Fruit fly (Drosophila melanogaster) whole organism, prepupa: ENCODE data around the gene CG3347.

Experiments used
- CG10631 ChIP-seq: fragments of 200-800 bp; sonication (Bioruptor generic); optimal IDR thresholded peaks from 2 replicates; lab custom pipeline; 2016; ENCODE audit warnings: missing biosample characterization, missing genetic modification characterization
- CG10669 ChIP-seq: fragments of 200-800 bp; sonication (Bioruptor generic); optimal IDR thresholded peaks from 3 replicates; lab custom pipeline; 2018; ENCODE audit warnings: missing biosample characterization, mild to moderate bottlenecking, missing genetic modification characterization, moderate library complexity
- CG11294 ChIP-seq: fragments of 200-800 bp; sonication (Bioruptor generic); IDR thresholded peaks from 2 replicates; pipeline ENCODE4 v1.3.6; 2022; ENCODE audit warnings: missing biosample characterization, missing genetic modification characterization
- CG11762 ChIP-seq: fragments of 200-800 bp; sonication (Bioruptor generic); optimal IDR thresholded peaks from 3 replicates; lab custom pipeline; 2016; ENCODE audit warnings: missing biosample characterization, missing genetic modification characterization; ENCODE audit not compliant: insufficient read depth
- CG11902 ChIP-seq: fragments of 200-800 bp; sonication (Bioruptor generic); optimal IDR thresholded peaks from 3 replicates; lab custom pipeline; 2016; ENCODE audit warnings: missing biosample characterization, missing genetic modification characterization
- CG15336 ChIP-seq: fragments of 200-800 bp; sonication (Bioruptor generic); IDR thresholded peaks from 2 replicates; pipeline ENCODE4 v1.3.6; 2022; ENCODE audit warnings: missing biosample characterization, missing genetic modification characterization
- CG1621 ChIP-seq: fragments of 200-800 bp; sonication (Bioruptor generic); optimal IDR thresholded peaks from 3 replicates; lab custom pipeline; 2018; ENCODE audit warnings: missing biosample characterization, mild to moderate bottlenecking, missing genetic modification characterization
- CG32006 ChIP-seq: fragments of 200-800 bp; sonication (Bioruptor generic); optimal IDR thresholded peaks from 3 replicates; lab custom pipeline; 2017; ENCODE audit warnings: missing biosample characterization, mild to moderate bottlenecking, missing genetic modification characterization
- CG34406 ChIP-seq: fragments of 200-800 bp; sonication (Bioruptor generic); optimal IDR thresholded peaks from 3 replicates; lab custom pipeline; 2016; ENCODE audit warnings: missing biosample characterization, missing genetic modification characterization
- CG6163 ChIP-seq: fragments of 200-800 bp; sonication (Bioruptor generic); IDR thresholded peaks from 3 replicates; pipeline ENCODE4 v1.3.6; 2022; ENCODE audit warnings: missing biosample characterization, missing genetic modification characterization
- CG6276 ChIP-seq: fragments of 200-800 bp; sonication (Bioruptor generic); optimal IDR thresholded peaks from 2 replicates; lab custom pipeline; 2017; ENCODE audit warnings: missing biosample characterization, mild to moderate bottlenecking, missing genetic modification characterization
- CG6792 ChIP-seq: fragments of 200-800 bp; sonication (Bioruptor generic); optimal IDR thresholded peaks from 3 replicates; lab custom pipeline; 2016; ENCODE audit warnings: missing biosample characterization, missing genetic modification characterization
- CG6808 ChIP-seq: fragments of 200-800 bp; sonication (Bioruptor generic); optimal IDR thresholded peaks from 3 replicates; lab custom pipeline; 2017; ENCODE audit warnings: missing biosample characterization, missing genetic modification characterization, mild to moderate bottlenecking, moderate library complexity, missing genetic modification reagents
- CG7368 ChIP-seq: fragments of 200-800 bp; sonication (Bioruptor generic); optimal IDR thresholded peaks from 3 replicates; lab custom pipeline; 2016; ENCODE audit warnings: missing biosample characterization, missing genetic modification characterization
- CG8319 ChIP-seq: fragments of 200-800 bp; sonication (Bioruptor generic); optimal IDR thresholded peaks from 3 replicates; lab custom pipeline; 2016; ENCODE audit warnings: missing biosample characterization, missing genetic modification characterization
- CG8632 ChIP-seq: fragments of 200-800 bp; sonication (Bioruptor generic); optimal IDR thresholded peaks from 3 replicates; lab custom pipeline; 2016; ENCODE audit warnings: missing biosample characterization, missing genetic modification characterization
- CG9139 ChIP-seq: fragments of 200-800 bp; sonication (Bioruptor generic); optimal IDR thresholded peaks from 3 replicates; lab custom pipeline; 2017; ENCODE audit warnings: missing biosample characterization, mild to moderate bottlenecking, missing genetic modification characterization
- Eip75B ChIP-seq: fragments of 200-800 bp; sonication (Bioruptor generic); optimal IDR thresholded peaks from 3 replicates; lab custom pipeline; 2016; ENCODE audit warnings: missing biosample characterization, missing genetic modification characterization
- Eip78C ChIP-seq: fragments of 200-800 bp; sonication (Bioruptor generic); peaks from one replicate; lab custom pipeline; 2016; ENCODE audit warnings: missing biosample characterization, missing genetic modification characterization
- Eip93F ChIP-seq: fragments of 200-800 bp; sonication (Bioruptor generic); optimal IDR thresholded peaks from 2 replicates; lab custom pipeline; 2016; ENCODE audit warnings: missing biosample characterization, mild to moderate bottlenecking, missing genetic modification characterization
- Ets21C ChIP-seq: fragments of 200-800 bp; sonication (Bioruptor generic); optimal IDR thresholded peaks from 3 replicates; lab custom pipeline; 2016; ENCODE audit warnings: missing biosample characterization, missing genetic modification characterization
- Ets96B ChIP-seq: fragments of 200-800 bp; optimal IDR thresholded peaks from 2 replicates; lab custom pipeline; 2019; ENCODE audit warnings: missing biosample characterization, mild to moderate bottlenecking, missing genetic modification characterization, moderate library complexity
- Gug ChIP-seq: fragments of 200-800 bp; sonication (Bioruptor generic); IDR thresholded peaks from 2 replicates; pipeline ENCODE4 v1.3.6; 2022; ENCODE audit warnings: missing biosample characterization, missing genetic modification characterization
- Hr38 ChIP-seq: sonication (Bioruptor generic); optimal IDR thresholded peaks from 2 replicates; lab custom pipeline; 2016; ENCODE audit warnings: missing biosample characterization, missing genetic modification characterization
- Hr4 ChIP-seq: fragments of 200-800 bp; sonication (Bioruptor generic); optimal IDR thresholded peaks from 3 replicates; lab custom pipeline; 2016; ENCODE audit warnings: missing biosample characterization, missing genetic modification characterization
- Lpt ChIP-seq: fragments of 200-800 bp; sonication (Bioruptor generic); optimal IDR thresholded peaks from 3 replicates; lab custom pipeline; 2016; ENCODE audit warnings: missing biosample characterization, missing genetic modification characterization
- OdsH ChIP-seq: fragments of 200-800 bp; sonication (Bioruptor generic); optimal IDR thresholded peaks from 3 replicates; lab custom pipeline; 2016; ENCODE audit warnings: missing biosample characterization, missing genetic modification characterization
- Sox102F ChIP-seq: fragments of 200-800 bp; sonication (Bioruptor generic); optimal IDR thresholded peaks from 2 replicates; lab custom pipeline; 2016; ENCODE audit warnings: missing biosample characterization, mild to moderate bottlenecking, missing genetic modification characterization
- Sox14 ChIP-seq: fragments of 200-800 bp; sonication (Bioruptor generic); optimal IDR thresholded peaks from 3 replicates; lab custom pipeline; 2016; ENCODE audit warnings: missing biosample characterization, missing genetic modification characterization
- acj6 ChIP-seq: fragments of 200-800 bp; sonication (Bioruptor generic); optimal IDR thresholded peaks from 3 replicates; lab custom pipeline; 2016; ENCODE audit warnings: missing biosample characterization, missing genetic modification characterization
- dac ChIP-seq: fragments of 200-800 bp; sonication (Bioruptor generic); optimal IDR thresholded peaks from 2 replicates; lab custom pipeline; 2017; ENCODE audit warnings: missing biosample characterization, mild to moderate bottlenecking, missing genetic modification characterization
- dsx ChIP-seq: fragments of 200-800 bp; optimal IDR thresholded peaks from 3 replicates; lab custom pipeline; 2019; ENCODE audit warnings: missing biosample characterization, mild to moderate bottlenecking, missing genetic modification characterization, moderate library complexity; ENCODE audit not compliant: poor library complexity, severe bottlenecking
- esn ChIP-seq: fragments of 200-800 bp; sonication (Bioruptor generic); optimal IDR thresholded peaks from 2 replicates; lab custom pipeline; 2016; ENCODE audit warnings: missing biosample characterization, mild to moderate bottlenecking, missing genetic modification characterization, moderate library complexity
- fkh ChIP-seq: fragments of 200-800 bp; sonication (Bioruptor generic); optimal IDR thresholded peaks from 3 replicates; lab custom pipeline; 2017; ENCODE audit warnings: missing biosample characterization, mild to moderate bottlenecking, missing genetic modification characterization, moderate library complexity
- lz ChIP-seq: fragments of 200-800 bp; sonication (Bioruptor generic); optimal IDR thresholded peaks from 3 replicates; lab custom pipeline; 2016; ENCODE audit warnings: missing biosample characterization, missing genetic modification characterization
- net ChIP-seq: fragments of 200-800 bp; sonication (Bioruptor generic); optimal IDR thresholded peaks from 3 replicates; lab custom pipeline; 2016; ENCODE audit warnings: missing biosample characterization, missing genetic modification characterization
- pdm3 ChIP-seq: fragments of 200-800 bp; sonication (Bioruptor generic); optimal IDR thresholded peaks from 3 replicates; lab custom pipeline; 2016; ENCODE audit warnings: missing biosample characterization, missing genetic modification characterization
- spab ChIP-seq: fragments of 200-800 bp; sonication (Bioruptor generic); optimal IDR thresholded peaks from 2 replicates; lab custom pipeline; 2017; ENCODE audit warnings: missing biosample characterization, mild to moderate bottlenecking, missing genetic modification characterization, missing genetic modification reagents
- ss ChIP-seq, 2 experiments: fragments of 200-800 bp; sonication (Bioruptor generic); optimal IDR thresholded peaks; 2 replicates in 1 of 2; 3 replicates in 1 of 2; lab custom pipeline; 2017 to 2018; ENCODE audit warnings: mild to moderate bottlenecking in 2 of 2, missing biosample characterization in 2 of 2, missing genetic modification characterization in 2 of 2, moderate library complexity in 1 of 2
- svp ChIP-seq: fragments of 200-800 bp; sonication (Bioruptor generic); peaks from one replicate; lab custom pipeline; 2016; ENCODE audit warnings: missing biosample characterization, missing genetic modification characterization
- vri ChIP-seq: fragments of 200-800 bp; sonication (Bioruptor generic); optimal IDR thresholded peaks from 3 replicates; lab custom pipeline; 2016; ENCODE audit warnings: missing biosample characterization, mild to moderate bottlenecking, missing genetic modification characterization

CG3347 gene

DNA sequence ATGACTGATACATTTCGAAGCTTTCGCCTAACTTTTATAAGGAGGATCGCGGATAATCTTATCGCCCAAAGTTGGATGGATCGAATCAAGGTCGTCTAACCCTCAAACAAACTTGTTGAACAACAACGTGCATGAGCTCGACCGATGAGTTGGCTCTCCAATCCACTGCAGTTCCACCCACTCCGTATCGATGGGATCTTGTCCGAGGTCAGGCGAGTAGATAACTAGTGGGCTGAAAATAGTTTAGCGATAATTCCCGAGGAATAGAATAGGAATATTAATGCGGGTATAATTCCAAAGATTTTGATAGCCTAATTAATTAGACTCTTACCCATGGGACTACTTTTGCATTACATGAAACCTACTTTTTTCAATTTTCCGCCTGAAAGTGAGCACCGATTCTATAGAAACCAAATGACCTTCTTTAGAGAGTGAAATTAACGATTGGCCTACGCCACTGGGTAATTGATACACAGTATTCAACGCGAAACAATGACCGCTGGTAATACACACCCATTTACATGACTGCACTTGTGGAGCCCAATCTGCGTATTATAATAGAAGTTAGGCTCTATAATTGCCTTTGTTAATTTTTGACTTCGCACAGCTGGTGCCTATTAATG, 24.6 kb downstream of the CG3347 start:
- TF ChIP-seq svp (GFP tag; lab: Kevin White, UChicago) (peak; percentile 74), dac (no peak)

DNA sequence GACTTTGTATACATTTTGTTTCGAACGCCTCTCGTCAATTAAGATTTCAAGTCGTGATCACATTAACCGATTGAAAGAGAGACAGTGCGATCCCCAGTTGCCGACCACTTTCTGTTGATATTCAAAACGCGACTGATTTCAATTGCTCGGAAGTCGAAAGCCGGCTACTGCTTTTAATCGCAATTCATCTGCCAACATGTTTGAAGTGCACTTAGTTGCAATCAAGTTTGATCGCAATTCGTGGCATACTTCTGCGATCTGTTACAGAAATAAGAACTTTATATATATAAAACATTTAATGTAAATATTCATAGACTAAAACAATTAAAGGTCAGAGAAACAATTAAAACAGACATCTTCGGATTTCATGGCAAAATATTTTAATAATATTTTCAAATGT, 25.3 kb downstream of the CG3347 start, which contains the start of gene CG9664:
TSS of gene CG9664 (minus strand) at position 135 of the 400 bp plus-strand sequence.
- TF ChIP-seq CG7368 (GFP tag; lab: Kevin White, UChicago) (no peak), CG8319 (GFP tag; lab: Kevin White, UChicago) (no peak), svp (GFP tag; lab: Kevin White, UChicago) (peak; percentile 33), Eip78C (GFP tag; lab: Kevin White, UChicago) (peak; percentile 48), CG6163 (GFP tag; lab: Robert Waterston, UW) (no peak), Eip93F (GFP tag; lab: Kevin White, UChicago) (peak; percentile 49)

DNA sequence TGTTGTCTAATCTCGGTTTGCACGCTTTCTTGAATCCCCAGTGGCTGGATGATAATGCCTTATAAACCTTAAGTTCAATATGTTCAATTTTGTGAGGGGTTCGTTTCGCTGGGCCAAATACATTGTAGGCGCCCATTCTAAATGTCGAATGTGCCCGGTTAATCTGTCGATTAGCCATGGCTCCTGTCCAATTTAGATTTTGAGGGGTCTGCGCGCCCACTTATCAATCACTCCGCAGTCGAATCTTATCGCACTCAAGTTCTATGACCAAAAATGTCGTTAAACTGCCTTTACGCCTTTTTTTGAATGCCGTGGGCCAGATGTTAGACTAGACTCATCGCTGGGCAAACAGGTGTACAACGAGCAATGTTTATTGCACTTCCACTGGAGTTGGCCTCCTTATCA, 28.8 kb downstream of the CG3347 start:
- TF ChIP-seq vri (GFP tag; lab: Kevin White, UChicago) = peak; percentile 59
- TF ChIP-seq net = no peak
- TF ChIP-seq CG8319 (GFP tag; lab: Kevin White, UChicago) = no peak
- TF ChIP-seq CG10631 = no peak
- no peak for TF ChIP-seq ss (GFP tag; optimal IDR thresholded peaks at IDR 0.05; lab: Kevin White, UChicago)
- no peak for TF ChIP-seq CG1621 (tag; lab: Kevin White, UChicago)
- no peak for TF ChIP-seq Ets21C (GFP tag; lab: Kevin White, UChicago)
- TF ChIP-seq CG6808 (GFP tag; lab: Kevin White, UChicago) = no peak
- peak; percentile 59 for TF ChIP-seq svp (GFP tag; lab: Kevin White, UChicago)
- no peak for TF ChIP-seq CG8632
- TF ChIP-seq lz (GFP tag; lab: Kevin White, UChicago) = no peak
- no peak for TF ChIP-seq CG10669 (GFP tag; lab: Kevin White, UChicago)

DNA sequence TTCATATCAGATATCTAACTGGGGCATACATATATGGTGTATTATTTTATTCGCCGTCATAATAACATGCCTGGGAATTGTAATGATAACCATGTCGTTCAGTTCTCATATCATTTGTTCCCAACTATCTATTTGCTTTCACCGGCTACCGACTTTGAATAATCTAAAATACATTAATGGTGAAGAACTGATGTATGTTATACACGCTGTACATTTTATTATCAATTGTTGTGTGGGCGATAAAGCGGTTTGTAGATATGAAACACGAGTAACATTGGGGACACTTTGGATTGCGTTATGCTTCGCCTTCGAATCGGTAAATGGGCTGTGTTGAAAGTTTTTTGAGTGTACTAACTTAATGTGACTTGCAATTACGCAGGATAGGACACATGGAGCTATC, 29.9 kb downstream of the CG3347 start:
- TF ChIP-seq CG34406 (no peak), CG1621 (tag; lab: Kevin White, UChicago) (no peak), CG8319 (GFP tag; lab: Kevin White, UChicago) (no peak), CG11762 (no peak), Sox14 (no peak), CG11902 (no peak)

DNA sequence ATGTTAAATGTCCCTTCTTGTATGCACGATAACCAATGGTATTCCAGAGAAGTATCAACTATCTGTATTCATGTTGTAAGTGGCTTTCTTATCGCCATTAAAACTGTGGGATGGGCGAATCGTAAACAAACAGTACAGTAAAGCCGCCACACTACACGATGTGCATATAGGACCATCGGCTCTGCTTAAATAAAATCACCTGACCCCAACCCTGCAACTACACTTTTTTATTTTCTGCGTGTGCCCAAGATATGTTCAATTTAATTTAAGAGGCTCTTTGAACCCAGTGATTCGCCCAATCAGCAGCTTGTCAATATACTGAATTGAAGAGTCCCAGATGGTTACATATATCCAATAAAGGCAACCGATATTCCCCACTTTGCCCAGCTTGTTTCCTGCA, 30.6 kb downstream of the CG3347 start:
- TF ChIP-seq fkh (GFP tag; lab: Kevin White, UChicago) (peak; percentile 22), spab (GFP tag; lab: Kevin White, UChicago) (peak; percentile 26), CG11294 (GFP tag; lab: Robert Waterston, UW) (no peak), CG6808 (GFP tag; lab: Kevin White, UChicago) (peak; percentile 46), Sox102F (no peak), ss (GFP tag; optimal IDR thresholded peaks at IDR 0.05; lab: Kevin White, UChicago) (peak; percentile 31 to 54), CG8319 (GFP tag; lab: Kevin White, UChicago) (no peak), Ets96B (tag; lab: Kevin White, UChicago) (peak; percentile 15), Hr38 (GFP tag; lab: Kevin White, UChicago) (no peak), esn (GFP tag; lab: Kevin White, UChicago) (no peak), CG6276 (GFP tag; lab: Kevin White, UChicago) (peak; percentile 35), Gug (GFP tag; lab: Robert Waterston, UW) (no peak), dsx (GFP tag; lab: Kevin White, UChicago) (no peak), OdsH (GFP tag; lab: Kevin White, UChicago) (peak; percentile 5), acj6 (GFP tag; lab: Kevin White, UChicago) (peak; percentile 19), Sox14 (peak; percentile 34), CG10631 (peak; percentile 14), CG11762 (no peak), net (peak; percentile 22), CG32006 (GFP tag; lab: Kevin White, UChicago) (peak; percentile 55), CG6792 (GFP tag; lab: Kevin White, UChicago) (no peak), Eip78C (GFP tag; lab: Kevin White, UChicago) (peak; percentile 62), CG8632 (no peak), pdm3 (GFP tag; lab: Kevin White, UChicago) (peak; percentile 11), CG10669 (GFP tag; lab: Kevin White, UChicago) (peak; percentile 27), lz (GFP tag; lab: Kevin White, UChicago) (no peak), CG15336 (GFP tag; lab: Robert Waterston, UW) (no peak), Hr4 (peak; percentile 13), Eip75B (GFP tag; lab: Kevin White, UChicago) (no peak), CG9139 (peak; percentile 5), CG6163 (GFP tag; lab: Robert Waterston, UW) (0 out of 3 replicates have a peak, but pooled peaks have one; percentile 33), Lpt (GFP tag; lab: Kevin White, UChicago) (peak; percentile 30)
